Worm (Caenorhabditis elegans): ENCODE measurements around the gene K01A12.3.

The K01A12.3 gene

DNA sequence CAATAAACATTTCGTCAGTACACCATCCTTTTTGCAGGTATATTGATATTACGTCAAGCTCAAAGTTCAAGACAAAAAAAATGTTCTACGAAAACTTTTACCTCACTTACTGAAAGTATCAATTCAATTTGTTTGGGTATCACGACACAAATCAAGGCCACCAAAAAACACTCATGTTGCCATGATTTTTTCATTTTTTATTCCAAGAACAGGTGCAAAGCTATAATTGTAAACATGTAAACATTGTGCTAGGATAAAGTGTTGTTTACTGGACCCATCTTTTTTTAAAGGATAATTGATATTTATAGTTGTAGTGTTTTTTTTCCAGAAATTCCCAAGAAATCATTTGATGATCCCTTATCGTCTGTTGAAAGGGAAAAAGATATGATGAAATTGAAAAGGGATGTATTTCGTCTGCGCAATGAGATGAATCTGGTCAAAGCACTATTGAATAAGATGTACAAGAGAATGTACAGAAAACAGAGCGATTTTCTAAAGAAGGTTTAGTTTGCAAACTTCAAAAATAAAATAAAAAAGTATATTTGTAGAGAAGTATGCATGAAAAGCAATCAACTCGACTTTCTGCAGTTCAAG, 42.1 kb downstream of the K01A12.3 start:
- TF ChIP-seq let-526 (GFP tag; IDR thresholded peaks at IDR 0.05) (no peak), snpc-1.3 (tag; optimal IDR thresholded peaks at IDR 0.05; ENCODE audit: insufficient read depth) (no peak), unc-130 (GFP tag; optimal IDR thresholded peaks at IDR 0.05) (no peak)

DNA sequence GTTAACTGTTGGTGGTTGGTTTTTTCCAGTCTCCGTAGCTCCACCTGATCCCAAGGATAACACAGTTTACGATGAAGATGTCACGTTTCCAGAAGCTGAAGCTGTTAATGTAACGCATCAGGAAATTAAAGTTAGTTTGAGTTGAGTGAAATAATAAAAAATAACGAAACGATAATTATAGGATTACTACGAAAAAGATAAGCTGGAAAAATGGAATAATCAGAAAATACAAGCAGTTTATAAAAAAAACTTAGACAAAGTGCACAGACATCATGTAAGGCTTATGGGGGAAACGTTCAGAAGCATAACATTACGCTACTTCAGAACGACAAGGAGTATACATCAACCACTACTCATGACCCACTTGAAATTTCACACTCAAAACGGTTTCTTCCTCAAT, 43.5 kb downstream of the K01A12.3 start, which contains the start of gene F18E9.8:
Gene F18E9.8 (minus strand): TSS at position 101 of the 400 bp plus-strand sequence.
- no peak for TF ChIP-seq ekl-4 (GFP tag; IDR thresholded peaks at IDR 0.05)
- TF ChIP-seq egl-18 (GFP tag; IDR thresholded peaks at IDR 0.05): no peak
- TF ChIP-seq madf-3 (GFP tag; IDR thresholded peaks at IDR 0.05): no peak
- no peak for TF ChIP-seq hlh-26 (GFP tag; conservative IDR thresholded peaks at IDR 0.05)
- TF ChIP-seq dpl-1 (GFP tag; optimal IDR thresholded peaks at IDR 0.05): no peak
- TF ChIP-seq ceh-27 (GFP tag; optimal IDR thresholded peaks at IDR 0.05): no peak
- TF ChIP-seq ztf-18 (tag; optimal IDR thresholded peaks at IDR 0.05): no peak
- no peak for TF ChIP-seq tbx-9 (tag; optimal IDR thresholded peaks at IDR 0.05; ENCODE audit: borderline replicate concordance)
- no peak for TF ChIP-seq die-1 (tag; optimal IDR thresholded peaks at IDR 0.05)
- TF ChIP-seq snpc-3.4 (tag; optimal IDR thresholded peaks at IDR 0.05): no peak
- TF ChIP-seq ceh-40 (GFP tag; IDR thresholded peaks at IDR 0.05): no peak
- TF ChIP-seq Y53G8AR.9 (GFP tag; conservative IDR thresholded peaks at IDR 0.05): no peak
- TF ChIP-seq aptf-3 (GFP tag; IDR thresholded peaks at IDR 0.05): no peak
- TF ChIP-seq repo-1 (tag; optimal IDR thresholded peaks at IDR 0.05): no peak
- TF ChIP-seq hrde-1 (tag; optimal IDR thresholded peaks at IDR 0.05; ENCODE audit: borderline replicate concordance): no peak
- no peak for TF ChIP-seq madf-6 (GFP tag; IDR thresholded peaks at IDR 0.05)
- TF ChIP-seq sptf-2 (GFP tag; optimal IDR thresholded peaks at IDR 0.05): no peak
- no peak for TF ChIP-seq madf-8 (GFP tag; conservative IDR thresholded peaks at IDR 0.05)
- no peak for TF ChIP-seq lsl-1 (GFP tag; optimal IDR thresholded peaks at IDR 0.05)

DNA sequence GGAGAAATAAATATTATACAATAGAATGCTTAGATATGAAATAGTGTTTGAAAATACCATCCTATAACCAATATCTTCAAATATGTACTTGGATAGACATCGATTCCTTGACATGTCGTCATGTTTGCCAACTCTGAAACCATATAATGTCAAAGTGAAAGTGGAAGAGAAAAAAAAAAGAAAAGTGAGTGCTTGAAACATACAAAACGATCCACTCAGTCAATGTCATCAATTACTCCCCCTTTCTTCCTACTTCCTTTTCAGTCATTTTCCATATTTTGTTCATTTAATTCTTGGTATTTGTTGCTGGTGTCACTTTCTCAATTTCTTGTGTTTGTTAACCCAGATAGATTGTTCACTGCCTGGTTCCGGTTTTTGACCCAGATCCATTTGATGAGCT, 44.8 kb downstream of the K01A12.3 start, which contains the start of gene F18E9.4:
Gene F18E9.4 (plus strand): TSS at position 301 of the 400 bp plus-strand sequence.
- TF ChIP-seq K12H6.12 (tag; optimal IDR thresholded peaks at IDR 0.05): no peak
- TF ChIP-seq ceh-79 (tag; optimal IDR thresholded peaks at IDR 0.05): no peak
- TF ChIP-seq F33H1.4 (GFP tag; IDR thresholded peaks at IDR 0.05): no peak
- no peak for TF ChIP-seq cebp-1 (GFP tag; IDR thresholded peaks at IDR 0.05)
- TF ChIP-seq cebp-1 (tag; optimal IDR thresholded peaks at IDR 0.05): no peak
- TF ChIP-seq B0035.1 (tag; optimal IDR thresholded peaks at IDR 0.05): no peak
- TF ChIP-seq pha-4 (tag; optimal IDR thresholded peaks at IDR 0.05): no peak
- TF ChIP-seq hsf-1 (GFP tag; IDR thresholded peaks at IDR 0.05): no peak
- no peak for TF ChIP-seq somi-1 (GFP tag; optimal IDR thresholded peaks at IDR 0.05)
- no peak for TF ChIP-seq ets-4 (GFP tag; optimal IDR thresholded peaks at IDR 0.05)
- TF ChIP-seq ztf-22 (GFP tag; optimal IDR thresholded peaks at IDR 0.05): no peak
- TF ChIP-seq gei-17 (GFP tag; optimal IDR thresholded peaks at IDR 0.05): no peak
- no peak for TF ChIP-seq ceh-91 (GFP tag; IDR thresholded peaks at IDR 0.05)
- TF ChIP-seq nhr-27 (tag; optimal IDR thresholded peaks at IDR 0.05): no peak
- TF ChIP-seq ZK185.1 (tag; optimal IDR thresholded peaks at IDR 0.05; ENCODE audit: poor library complexity, severe bottlenecking): no peak

All from whole organism, young adult.